Fruit fly (Drosophila melanogaster) whole organism, embryonic: Measurements from ENCODE around the gene plum.

ENCODE experiments used
- CG10431 ChIP-seq: fragments of 200-800 bp; sonication (Bioruptor generic); optimal IDR thresholded peaks from 3 replicates; lab custom pipeline; 2018; ENCODE audit warnings: missing biosample characterization, mild to moderate bottlenecking, missing genetic modification characterization
- CG16863 ChIP-seq: fragments of 200-800 bp; sonication (Bioruptor generic); optimal IDR thresholded peaks from 3 replicates; lab custom pipeline; 2016; ENCODE audit warnings: missing biosample characterization, missing genetic modification characterization
- CG31441 ChIP-seq: fragments of 200-800 bp; sonication (Bioruptor generic); IDR thresholded peaks from 2 replicates; pipeline ENCODE4 v1.3.6; 2022; ENCODE audit warnings: missing biosample characterization, missing genetic modification characterization
- CG34376 ChIP-seq: fragments of 200-800 bp; sonication (Bioruptor generic); optimal IDR thresholded peaks from 2 replicates; lab custom pipeline; 2018; ENCODE audit warnings: missing biosample characterization, mild to moderate bottlenecking, missing genetic modification characterization
- CG6683 ChIP-seq: fragments of 200-800 bp; sonication (Bioruptor generic); optimal IDR thresholded peaks from 2 replicates; lab custom pipeline; 2017; ENCODE audit warnings: missing biosample characterization, mild to moderate bottlenecking, missing genetic modification characterization, missing genetic modification reagents
- CG7839 ChIP-seq: fragments of 200-800 bp; sonication (Bioruptor generic); optimal IDR thresholded peaks from 3 replicates; lab custom pipeline; 2018; ENCODE audit warnings: missing biosample characterization, mild to moderate bottlenecking, missing genetic modification characterization, moderate library complexity
- CG9797 ChIP-seq: fragments of 200-800 bp; sonication (Bioruptor generic); optimal IDR thresholded peaks from 3 replicates; lab custom pipeline; 2018; ENCODE audit warnings: missing biosample characterization, mild to moderate bottlenecking, missing genetic modification characterization
- CG9932 ChIP-seq: fragments of 200-800 bp; sonication (Bioruptor generic); IDR thresholded peaks from 2 replicates; pipeline ENCODE4 v1.3.6; 2022; ENCODE audit warnings: missing biosample characterization, missing genetic modification characterization
- Drgx ChIP-seq: fragments of 200-800 bp; sonication (Bioruptor generic); IDR thresholded peaks from 2 replicates; pipeline ENCODE4 v1.3.6; 2022; ENCODE audit warnings: missing biosample characterization, missing genetic modification characterization
- Ets65A ChIP-seq: fragments of 200-800 bp; sonication (Bioruptor generic); peaks from one replicate; lab custom pipeline; 2016; ENCODE audit warnings: missing biosample characterization, missing genetic modification characterization
- H15 ChIP-seq: fragments of 200-800 bp; sonication (Bioruptor generic); IDR thresholded peaks from 3 replicates; pipeline ENCODE4 v1.3.6; 2022; ENCODE audit warnings: missing biosample characterization, missing genetic modification characterization
- Lpt ChIP-seq: fragments of >200 bp; optimal IDR thresholded peaks from 2 replicates; lab custom pipeline; 2018; ENCODE audit warnings: missing biosample characterization, missing genetic modification characterization
- Pdp1 ChIP-seq, 2 experiments: fragments of 200-800 bp; sonication (Bioruptor generic); optimal IDR thresholded peaks; 3 replicates each; lab custom pipeline; 2016; ENCODE audit warnings: missing biosample characterization in 2 of 2, missing genetic modification characterization in 2 of 2, mild to moderate bottlenecking in 1 of 2, moderate library complexity in 1 of 2
- ash1 ChIP-seq: fragments of 200-800 bp; sonication (Bioruptor generic); optimal IDR thresholded peaks from 2 replicates; lab custom pipeline; 2018; ENCODE audit warnings: missing biosample characterization, mild to moderate bottlenecking, missing genetic modification characterization
- lbe ChIP-seq: fragments of 200-800 bp; sonication (Bioruptor generic); optimal IDR thresholded peaks from 2 replicates; lab custom pipeline; 2016; ENCODE audit warnings: missing biosample characterization, mild to moderate bottlenecking, missing genetic modification characterization

Gene plum

dm6 chr3R:26428220-26428619, 106.8 kb downstream of the plum start:
- TF ChIP-seq Drgx (GFP tag; lab: Robert Waterston, UW) (peak; percentile 27; the same call in 1 of the 2 replicates), CG9797 (no peak), H15 (GFP tag; lab: Robert Waterston, UW) (no peak), CG9932 (GFP tag; lab: Robert Waterston, UW) (no peak), CG16863 (GFP tag; lab: Kevin White, UChicago) (no peak), CG7839 (tag; lab: Kevin White, UChicago) (no peak)
- TF ChIP-seq, all 482 proteins: peak for 1

DNA sequence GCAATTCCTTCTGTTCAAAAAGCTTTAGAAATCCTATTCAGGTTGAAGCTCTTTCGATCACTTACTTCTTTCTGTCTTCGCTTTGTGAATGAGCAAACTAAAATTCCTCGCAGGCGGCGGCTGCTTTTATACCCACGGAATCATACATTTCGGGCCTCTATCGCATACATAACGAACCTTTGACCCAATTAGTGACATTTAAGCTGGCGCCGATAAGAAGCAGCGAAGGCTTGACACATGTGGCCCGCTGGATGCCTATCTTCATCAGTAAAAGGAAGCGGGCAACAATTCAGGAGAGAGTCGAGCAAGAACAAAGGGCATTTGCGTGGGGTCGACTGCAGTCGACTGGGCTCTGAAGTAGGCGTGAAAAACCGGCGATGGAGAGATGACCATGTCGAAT, 109.3 kb downstream of the plum start, which contains the start of gene CG34291:
CG34291 (minus strand) TSS at position 101 of the 400 bp plus-strand sequence.
- TF ChIP-seq CG31441 (GFP tag; lab: Robert Waterston, UW): no peak
- TF ChIP-seq Pdp1 (GFP tag; optimal IDR thresholded peaks at IDR 0.05; lab: Kevin White, UChicago): peak in 1 of 2 experiments; percentile 6
- TF ChIP-seq CG34376: peak; percentile 10
- TF ChIP-seq Ets65A (GFP tag; lab: Kevin White, UChicago): peak; percentile 46

DNA sequence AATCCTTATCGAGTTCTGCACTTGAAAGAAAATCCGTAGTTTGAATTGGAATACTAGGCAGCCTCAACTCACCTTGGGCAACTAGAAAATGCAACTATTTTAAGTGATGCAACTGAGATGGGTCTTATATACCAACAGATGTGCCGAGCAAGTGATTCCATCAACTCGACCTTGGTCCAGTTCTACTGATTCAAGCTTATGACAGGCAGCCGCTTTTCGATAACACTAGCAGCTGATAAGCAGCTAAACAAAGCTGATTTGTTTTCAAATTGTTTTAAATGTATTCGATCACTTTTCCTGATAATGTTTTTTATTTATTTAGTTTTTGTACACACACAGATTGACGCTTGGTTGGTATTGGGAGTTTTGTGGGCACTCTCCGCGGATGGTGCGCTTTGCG, 110.0 kb downstream of the plum start, which contains the start of gene CG6503:
CG6503 (minus strand) TSS at position 101 of the 400 bp plus-strand sequence.
- TF ChIP-seq Lpt (no peak), ash1 (GFP tag; lab: Kevin White, UChicago) (no peak), Pdp1 (GFP tag; optimal IDR thresholded peaks at IDR 0.05; lab: Kevin White, UChicago) (peak in 1 of 2 experiments; percentile 26), CG10431 (GFP tag; lab: Kevin White, UChicago) (no peak), lbe (GFP tag; lab: Kevin White, UChicago) (no peak), CG6683 (GFP tag; lab: Kevin White, UChicago) (no peak)
